Fruit fly (Drosophila melanogaster): Measurements from ENCODE around the gene msk.

msk gene

DNA sequence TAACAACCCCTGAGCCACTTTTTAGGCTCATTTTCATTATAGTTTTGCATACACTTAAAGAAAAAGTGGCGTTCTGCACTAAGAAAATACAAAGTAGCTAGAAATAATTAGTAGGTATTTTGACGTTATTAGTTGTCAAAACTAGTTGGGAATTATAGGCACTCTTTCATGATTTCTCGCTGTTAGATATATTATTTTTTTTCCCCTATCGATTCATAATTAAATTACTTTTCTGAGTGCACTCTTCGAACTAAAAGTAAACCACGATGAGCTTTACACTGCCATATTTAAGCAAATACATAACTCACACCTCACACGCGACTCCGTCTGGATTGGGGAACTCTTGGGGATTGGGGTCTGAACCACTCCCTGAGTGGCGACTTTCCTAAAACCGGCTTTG, 43.3 kb upstream of the msk start (continued):
- TF ChIP-seq Hr3 (GFP tag; optimal IDR thresholded peaks at IDR 0.05): peak; percentile 10
- peak; percentile 49 for TF ChIP-seq CG12071 (GFP tag; optimal IDR thresholded peaks at IDR 0.05)
- TF ChIP-seq tin (GFP tag; optimal IDR thresholded peaks at IDR 0.05): peak; percentile 72
- TF ChIP-seq Hr78 (GFP tag; optimal IDR thresholded peaks at IDR 0.05): peak in 1 of 2 experiments; percentile 70
- no peak for TF ChIP-seq zf30C (GFP tag; optimal IDR thresholded peaks at IDR 0.05)
- peak; percentile 85 for TF ChIP-seq ind (GFP tag; optimal IDR thresholded peaks at IDR 0.05)
- TF ChIP-seq B-H2 (GFP tag; optimal IDR thresholded peaks at IDR 0.05): no peak
- peak; percentile 37 for TF ChIP-seq unpg (GFP tag; optimal IDR thresholded peaks at IDR 0.05)
- no peak for TF ChIP-seq CG9876 (GFP tag; optimal IDR thresholded peaks at IDR 0.05)
- TF ChIP-seq stc (GFP tag; IDR thresholded peaks at IDR 0.05): peak; percentile 75
- TF ChIP-seq fd64A (GFP tag; optimal IDR thresholded peaks at IDR 0.05): peak; percentile 45
- TF ChIP-seq ase (GFP tag; IDR thresholded peaks at IDR 0.05): 0 out of 3 replicates have a peak, but pooled peaks have one; percentile 40
- no peak for TF ChIP-seq D (optimal IDR thresholded peaks at IDR 0.05)
- peak; percentile 76 for TF ChIP-seq D (GFP tag; optimal IDR thresholded peaks at IDR 0.05)
- TF ChIP-seq al (GFP tag; IDR thresholded peaks at IDR 0.05): peak; percentile 59; the same call in 1 of the 2 replicates
- TF ChIP-seq CG6254 (GFP tag; optimal IDR thresholded peaks at IDR 0.05): peak; percentile 67
- TF ChIP-seq HLH3B (GFP tag; IDR thresholded peaks at IDR 0.05): peak; percentile 79; the same call in 1 of the 2 replicates
- TF ChIP-seq CG17328 (GFP tag; IDR thresholded peaks at IDR 0.05): peak; percentile 56; the same call in 1 of the 2 replicates
- no peak for TF ChIP-seq chn (GFP tag; optimal IDR thresholded peaks at IDR 0.05)
- peak; percentile 14 for TF ChIP-seq exex (tag; optimal IDR thresholded peaks at IDR 0.05)

DNA sequence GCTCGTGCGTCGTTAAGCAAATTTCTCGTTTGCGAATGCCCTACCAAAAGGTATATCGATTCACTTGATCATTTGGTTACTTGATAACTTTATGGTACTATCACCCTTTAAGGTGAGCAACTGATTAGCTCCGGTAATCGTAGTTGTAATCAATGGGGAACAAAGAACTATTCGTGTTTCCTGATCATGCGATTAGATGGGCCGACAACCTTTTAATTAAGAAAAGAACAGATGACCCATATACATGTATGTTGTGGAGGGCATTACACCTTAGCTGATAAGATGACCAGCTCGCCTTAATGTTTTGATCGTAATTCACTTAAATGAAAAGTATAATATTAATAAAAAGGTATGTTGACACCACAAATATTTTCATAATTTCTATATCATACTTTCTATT, 42.6 kb upstream of the msk start:
- TF ChIP-seq NK7.1 (GFP tag; optimal IDR thresholded peaks at IDR 0.05) (no peak), HmgD (GFP tag; optimal IDR thresholded peaks at IDR 0.05) (no peak), Med (GFP tag) (peak; percentile 31), bowl (GFP tag; IDR thresholded peaks at IDR 0.05) (no peak), Rfx (GFP tag; IDR thresholded peaks at IDR 0.05) (no peak), rib (GFP tag; IDR thresholded peaks at IDR 0.05) (no peak), CG33557 (GFP tag; optimal IDR thresholded peaks at IDR 0.05) (no peak), schlank (tag; optimal IDR thresholded peaks at IDR 0.05) (no peak), CG32532 (GFP tag; IDR thresholded peaks at IDR 0.05) (peak; percentile 35; the same call in 1 of the 2 replicates), CG6272 (GFP tag; IDR thresholded peaks at IDR 0.05) (no peak), ftz-f1 (GFP tag; optimal IDR thresholded peaks at IDR 0.05) (no peak), tap (tag; optimal IDR thresholded peaks at IDR 0.05) (no peak), kay (GFP tag; optimal IDR thresholded peaks at IDR 0.05) (no peak), CG2875 (GFP tag; optimal IDR thresholded peaks at IDR 0.05) (no peak), croc (GFP tag; conservative IDR thresholded peaks at IDR 0.05) (no peak), CG18262 (tag; optimal IDR thresholded peaks at IDR 0.05) (no peak), Mrtf (GFP tag; IDR thresholded peaks at IDR 0.05) (no peak), Scr (GFP tag; IDR thresholded peaks at IDR 0.05; ENCODE audit: partially characterized antibody) (no peak), Spps (tag; optimal IDR thresholded peaks at IDR 0.05) (no peak), zen (tag; optimal IDR thresholded peaks at IDR 0.05) (no peak), gem (tag; optimal IDR thresholded peaks at IDR 0.05) (peak; percentile 3), zfh1 (GFP tag; IDR thresholded peaks at IDR 0.05) (no peak), ems (GFP tag; optimal IDR thresholded peaks at IDR 0.05) (no peak), CG1647 (GFP tag; optimal IDR thresholded peaks at IDR 0.05) (no peak), CG1602 (GFP tag; optimal IDR thresholded peaks at IDR 0.05) (no peak), dysf (GFP tag; IDR thresholded peaks at IDR 0.05) (no peak), CG2120 (GFP tag; optimal IDR thresholded peaks at IDR 0.05) (peak; percentile 15), CG18011 (GFP tag; optimal IDR thresholded peaks at IDR 0.05) (no peak), CG3847 (GFP tag; IDR thresholded peaks at IDR 0.05) (no peak), sens (GFP tag) (peak; percentile 57), CG11085 (GFP tag; IDR thresholded peaks at IDR 0.05) (no peak), CG6765 (GFP tag; optimal IDR thresholded peaks at IDR 0.05) (no peak), CoRest (tag; optimal IDR thresholded peaks at IDR 0.05) (peak; percentile 6)

Measured in whole organism, embryonic.